Fruit fly (Drosophila melanogaster): ENCODE measurements around the gene spen.
A peak's percentile ranks its signal among the peaks of the same experiment; 100 is the strongest.

Gene spen

dm6 chr2L:166115-167069 lies 7.6 kb downstream of the spen start (continued):
- peak; percentile 82 for TF ChIP-seq CG31365 (tag; optimal IDR thresholded peaks at IDR 0.05)
- TF ChIP-seq CG15011 (GFP tag; optimal IDR thresholded peaks at IDR 0.05), result peak; percentile 81
- TF ChIP-seq her (GFP tag; optimal IDR thresholded peaks at IDR 0.05), result peak; percentile 68
- no peak for TF ChIP-seq CG9932 (GFP tag; IDR thresholded peaks at IDR 0.05)
- no peak for TF ChIP-seq Lhr (GFP tag; optimal IDR thresholded peaks at IDR 0.05)
- peak; percentile 76 for TF ChIP-seq YL-1 (GFP tag; optimal IDR thresholded peaks at IDR 0.05)
- peak; percentile 65 for TF ChIP-seq Dip3 (GFP tag; optimal IDR thresholded peaks at IDR 0.05)
- TF ChIP-seq gsb (GFP tag; IDR thresholded peaks at IDR 0.05), result no peak
- no peak for TF ChIP-seq HLH3B (GFP tag; IDR thresholded peaks at IDR 0.05)
- peak; percentile 60 for TF ChIP-seq Blimp-1 (GFP tag; optimal IDR thresholded peaks at IDR 0.05)
- TF ChIP-seq ems (GFP tag; optimal IDR thresholded peaks at IDR 0.05), result peak; percentile 58
- peak; percentile 76 for TF ChIP-seq CG12299 (tag; optimal IDR thresholded peaks at IDR 0.05)
- TF ChIP-seq CG8388 (GFP tag; optimal IDR thresholded peaks at IDR 0.05), result peak; percentile 43
- no peak for TF ChIP-seq ssp (GFP tag; IDR thresholded peaks at IDR 0.05)
- TF ChIP-seq zf30C (GFP tag; optimal IDR thresholded peaks at IDR 0.05), result peak; percentile 48
- TF ChIP-seq danr (GFP tag; IDR thresholded peaks at IDR 0.05), result no peak
- TF ChIP-seq ken (GFP tag; IDR thresholded peaks at IDR 0.05), result no peak
- peak; percentile 82 for TF ChIP-seq exex (tag; optimal IDR thresholded peaks at IDR 0.05)
- TF ChIP-seq Nf-YA (GFP tag; IDR thresholded peaks at IDR 0.05), result no peak
- TF ChIP-seq CG13624 (GFP tag; optimal IDR thresholded peaks at IDR 0.05), result peak; percentile 72
- TF ChIP-seq ftz-f1 (GFP tag; optimal IDR thresholded peaks at IDR 0.05), result peak; percentile 36
- peak; percentile 40 for TF ChIP-seq CG8089 (GFP tag; optimal IDR thresholded peaks at IDR 0.05)
- TF ChIP-seq CG11695 (GFP tag; IDR thresholded peaks at IDR 0.05), result no peak
- TF ChIP-seq dm (GFP tag; optimal IDR thresholded peaks at IDR 0.05), result peak; percentile 30
- TF ChIP-seq esg (GFP tag; conservative IDR thresholded peaks at IDR 0.05), result no peak
- no peak for TF ChIP-seq hbn (GFP tag; IDR thresholded peaks at IDR 0.05; ENCODE audit: partially characterized antibody)
- no peak for TF ChIP-seq Dfd (GFP tag; optimal IDR thresholded peaks at IDR 0.05)
- no peak for TF ChIP-seq row (GFP tag; IDR thresholded peaks at IDR 0.05)
- TF ChIP-seq Nf-YB (GFP tag; optimal IDR thresholded peaks at IDR 0.05), result peak; percentile 36
- no peak for TF ChIP-seq so (GFP tag; IDR thresholded peaks at IDR 0.05)
- TF ChIP-seq Hand (GFP tag; optimal IDR thresholded peaks at IDR 0.05), result peak; percentile 85
- no peak for TF ChIP-seq Hr39 (optimal IDR thresholded peaks at IDR 0.05)
- TF ChIP-seq chinmo (GFP tag; IDR thresholded peaks at IDR 0.05; ENCODE audit: partially characterized antibody), result no peak
- no peak for TF ChIP-seq fru (optimal IDR thresholded peaks at IDR 0.05)
- TF ChIP-seq Pdp1 (GFP tag; optimal IDR thresholded peaks at IDR 0.05), result peak; percentile 53 to 96
- TF ChIP-seq Tbp (GFP tag; optimal IDR thresholded peaks at IDR 0.05), result no peak
- TF ChIP-seq CG3281 (GFP tag; optimal IDR thresholded peaks at IDR 0.05), result peak; percentile 86
- no peak for TF ChIP-seq gce (GFP tag; IDR thresholded peaks at IDR 0.05)
- peak; percentile 58 for TF ChIP-seq CG13775 (GFP tag; optimal IDR thresholded peaks at IDR 0.05)
- peak; percentile 36 for TF ChIP-seq CG4424 (GFP tag; optimal IDR thresholded peaks at IDR 0.05)
- peak; percentile 87 for TF ChIP-seq schlank (tag; optimal IDR thresholded peaks at IDR 0.05)
- peak; percentile 75 for TF ChIP-seq pfk (GFP tag; optimal IDR thresholded peaks at IDR 0.05)
- TF ChIP-seq abd-A (tag; optimal IDR thresholded peaks at IDR 0.05), result peak; percentile 98
- TF ChIP-seq bab2 (GFP tag; optimal IDR thresholded peaks at IDR 0.05), result peak; percentile 62
- peak; percentile 92 for TF ChIP-seq caup (GFP tag; optimal IDR thresholded peaks at IDR 0.05; ENCODE audit: severe bottlenecking)
- peak; percentile 26 for TF ChIP-seq CG3065 (GFP tag; optimal IDR thresholded peaks at IDR 0.05)
- peak; percentile 91 for TF ChIP-seq nau (GFP tag; optimal IDR thresholded peaks at IDR 0.05)
- no peak for TF ChIP-seq MBD-R2 (GFP tag; IDR thresholded peaks at IDR 0.05)
- TF ChIP-seq Optix (GFP tag; IDR thresholded peaks at IDR 0.05), result no peak
- peak; percentile 21 for TF ChIP-seq oc (tag; optimal IDR thresholded peaks at IDR 0.05)
